Worm (Caenorhabditis elegans) whole organism, late embryonic: ENCODE measurements around the gene R08C7.12.

Experiments
- ama-1 ChIP-seq: fragments of 150-350 bp; optimal IDR thresholded peaks from 2 replicates; lab custom pipeline; 2014
- nhr-11 ChIP-seq: fragments of 150-350 bp; optimal IDR thresholded peaks from 2 replicates; lab custom pipeline; 2014; ENCODE audit warnings: missing biosample characterization, missing genetic modification characterization

ce11 chrIV:4437825-4438224 lies 11.7 kb upstream of the R08C7.12 start:
- no peak for TF ChIP-seq ama-1
- TF ChIP-seq nhr-11 (tag; lab: Kevin White, UChicago), result no peak
